Fruit fly (Drosophila melanogaster): ENCODE measurements around the gene rols.

DNA sequence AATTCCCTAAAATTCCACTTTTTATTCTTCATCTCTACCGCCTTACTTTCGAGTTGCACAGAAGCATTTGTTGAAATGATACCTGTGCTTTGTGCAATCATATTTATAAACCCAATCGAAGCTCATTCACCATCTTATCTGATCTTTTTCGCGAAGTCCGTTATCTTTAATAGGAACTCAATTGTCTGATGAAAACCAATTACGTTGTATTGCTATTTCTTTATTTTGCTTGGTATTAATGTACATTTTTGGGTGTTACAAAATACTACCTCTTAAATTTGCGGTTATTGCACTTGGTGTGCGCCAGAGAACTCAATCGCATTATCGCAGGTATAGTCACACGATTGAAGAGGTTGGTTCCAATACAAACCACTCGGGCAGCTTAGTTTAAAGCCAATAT is 91.8 kb downstream of the rols start, which contains the start of gene Muc68E:
- TF ChIP-seq fd96Ca (GFP tag; IDR thresholded peaks at IDR 0.05) (no peak), CG4496 (GFP tag; IDR thresholded peaks at IDR 0.05) (no peak), Pif1B (GFP tag; optimal IDR thresholded peaks at IDR 0.05) (no peak), rn (GFP tag; IDR thresholded peaks at IDR 0.05) (no peak), Ets98B (GFP tag; IDR thresholded peaks at IDR 0.05) (no peak)

Data from whole organism, pupa.